Worm (Caenorhabditis elegans): ENCODE data around the gene Y47D7A.3.

DNA sequence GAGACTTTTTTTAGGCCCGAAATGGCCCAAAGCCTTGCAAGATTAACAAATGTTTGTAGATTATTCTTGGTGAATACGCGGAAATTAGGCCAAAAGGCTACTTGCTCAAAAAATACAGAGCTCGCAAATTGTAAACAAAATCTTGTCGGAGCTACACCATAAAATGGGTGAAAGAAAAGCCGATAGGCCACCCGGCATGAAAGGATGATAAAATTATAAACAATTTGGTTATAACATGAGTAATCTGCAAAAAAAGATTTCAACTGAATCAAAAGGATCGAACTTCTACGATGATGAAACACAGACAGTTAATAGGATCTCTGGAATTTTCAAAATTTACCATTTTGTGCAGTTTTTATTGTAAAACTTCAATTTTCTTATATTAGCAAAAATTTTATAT, 12.6 kb upstream of the Y47D7A.3 start:
- no peak for TF ChIP-seq snpc-4 (tag; optimal IDR thresholded peaks at IDR 0.05)
- TF ChIP-seq madf-9 (GFP tag; conservative IDR thresholded peaks at IDR 0.05) = no peak
- TF ChIP-seq ceh-28 (tag; optimal IDR thresholded peaks at IDR 0.05) = no peak
- TF ChIP-seq lin-13 (GFP tag; optimal IDR thresholded peaks at IDR 0.05) = no peak
- TF ChIP-seq pha-4 (GFP tag; IDR thresholded peaks at IDR 0.05) = no peak
- no peak for TF ChIP-seq pha-4 (tag; optimal IDR thresholded peaks at IDR 0.05)
- no peak for TF ChIP-seq unc-62 (GFP tag; optimal IDR thresholded peaks at IDR 0.05 in 1 of 2)
- TF ChIP-seq unc-62 (tag; optimal IDR thresholded peaks at IDR 0.05) = no peak
- no peak for TF ChIP-seq ceh-20 (GFP tag; IDR thresholded peaks at IDR 0.05)

Data from whole organism, L4 larva.